Worm (Caenorhabditis elegans): ENCODE measurements around the gene F14F3.4.

- TF ChIP-seq nhr-11 (tag; optimal IDR thresholded peaks at IDR 0.05), result no peak
- TF ChIP-seq nhr-77 (tag; optimal IDR thresholded peaks at IDR 0.05), result no peak
- no peak for TF ChIP-seq unc-62 (GFP tag; optimal IDR thresholded peaks at IDR 0.05)
Observed at ce11 chrX:10480563-10481290, 40.5 kb downstream of the F14F3.4 start, which contains the start of gene elt-2.

Data from whole organism, L3 larva.